Worm (Caenorhabditis elegans): Measurements from ENCODE around the gene F02E11.4.
A peak's percentile ranks its signal among the peaks of the same experiment; 100 is the strongest.

F02E11.4 gene

DNA sequence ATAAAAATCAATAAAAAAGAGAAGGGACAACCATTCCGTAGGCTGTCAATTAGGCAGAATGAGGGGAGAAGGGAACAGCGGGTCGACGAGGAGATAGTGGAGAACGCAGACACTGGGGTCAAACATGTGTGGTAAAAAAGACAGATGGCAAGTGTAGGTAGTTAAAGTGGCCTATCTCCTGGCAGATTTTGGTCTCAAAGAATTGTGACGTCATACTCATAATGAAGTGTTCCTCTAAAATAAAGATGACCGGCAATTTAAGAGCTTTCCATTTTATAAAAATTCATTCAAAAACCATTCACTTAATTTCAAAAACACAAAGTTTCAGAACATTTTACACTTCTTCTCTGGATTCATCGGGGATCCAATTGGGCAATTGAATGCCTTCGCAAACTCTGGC, 32.4 kb upstream of the F02E11.4 start:
- TF ChIP-seq zip-8 (tag; optimal IDR thresholded peaks at IDR 0.05) = peak; percentile 80
- peak; percentile 60 for TF ChIP-seq cnd-1 (tag; optimal IDR thresholded peaks at IDR 0.05)
- TF ChIP-seq lin-32 (GFP tag; optimal IDR thresholded peaks at IDR 0.05) = peak; percentile 44

ce11 chrII:3303582-3303981, 26.0 kb upstream of the F02E11.4 start:
- TF ChIP-seq unc-120 (tag; optimal IDR thresholded peaks at IDR 0.05; ENCODE audit: poor library complexity, severe bottlenecking) (no peak), ham-2 (GFP tag; optimal IDR thresholded peaks at IDR 0.05) (no peak), lin-13 (tag; optimal IDR thresholded peaks at IDR 0.05) (no peak), ces-1 (GFP tag; optimal IDR thresholded peaks at IDR 0.05) (peak; percentile 45), ceh-83 (GFP tag; optimal IDR thresholded peaks at IDR 0.05) (no peak), pha-4 (tag; optimal IDR thresholded peaks at IDR 0.05) (peak; percentile 21), ztf-11 (tag; optimal IDR thresholded peaks at IDR 0.05) (no peak), mls-2 (tag; optimal IDR thresholded peaks at IDR 0.05) (no peak), zip-8 (tag; optimal IDR thresholded peaks at IDR 0.05) (no peak), snpc-4 (tag; optimal IDR thresholded peaks at IDR 0.05) (no peak), mep-1 (tag; optimal IDR thresholded peaks at IDR 0.05) (no peak)

ce11 chrII:3299457-3299856, 21.9 kb upstream of the F02E11.4 start, which contains the start of gene btb-22:
btb-22 (plus strand) TSS chrII:3299757.
- TF ChIP-seq ces-1 (GFP tag; optimal IDR thresholded peaks at IDR 0.05) (no peak), nhr-2 (tag; optimal IDR thresholded peaks at IDR 0.05) (no peak), ceh-43 (GFP tag; optimal IDR thresholded peaks at IDR 0.05) (no peak)

DNA sequence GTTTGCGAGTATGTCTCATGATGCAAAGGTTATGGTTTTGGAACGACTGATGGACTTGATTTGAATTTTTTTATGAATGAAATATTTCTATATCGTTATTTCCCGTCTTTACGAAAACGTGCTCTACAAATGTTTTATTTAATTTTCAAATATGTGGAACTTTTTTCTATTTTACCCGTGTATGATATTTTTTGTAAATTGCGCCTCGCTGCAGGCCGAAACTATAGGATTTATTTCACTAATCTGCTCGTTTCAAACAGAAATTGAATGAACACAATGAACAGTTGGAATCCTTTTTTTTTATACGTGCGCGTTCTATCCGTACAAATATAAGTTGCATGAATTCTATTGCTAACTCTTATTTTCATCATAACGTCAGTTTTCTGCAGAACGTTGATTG, 20.3 kb upstream of the F02E11.4 start, which contains the start of gene btb-18:
Gene btb-18, plus strand, starts transcription at position 301 of the 400 bp plus-strand sequence.
- TF ChIP-seq cnd-1 (tag; optimal IDR thresholded peaks at IDR 0.05) = no peak
- TF ChIP-seq drap-1 (GFP tag; optimal IDR thresholded peaks at IDR 0.05) = no peak
- TF ChIP-seq lin-13 (tag; optimal IDR thresholded peaks at IDR 0.05) = no peak
- TF ChIP-seq lin-32 (GFP tag; optimal IDR thresholded peaks at IDR 0.05) = no peak
- TF ChIP-seq snpc-4 (tag; optimal IDR thresholded peaks at IDR 0.05) = no peak
- no peak for TF ChIP-seq nhr-28 (tag; optimal IDR thresholded peaks at IDR 0.05)
- TF ChIP-seq lsy-2 (tag; optimal IDR thresholded peaks at IDR 0.05) = no peak
- no peak for TF ChIP-seq ces-1 (GFP tag; optimal IDR thresholded peaks at IDR 0.05)
- TF ChIP-seq hlh-1 (tag; optimal IDR thresholded peaks at IDR 0.05) = no peak
- no peak for TF ChIP-seq mep-1 (tag; optimal IDR thresholded peaks at IDR 0.05)
- no peak for TF ChIP-seq ztf-11 (tag; optimal IDR thresholded peaks at IDR 0.05)

- TF ChIP-seq lin-32 (GFP tag; optimal IDR thresholded peaks at IDR 0.05) (no peak), ztf-11 (tag; optimal IDR thresholded peaks at IDR 0.05) (no peak), cnd-1 (tag; optimal IDR thresholded peaks at IDR 0.05) (no peak), nhr-2 (tag; optimal IDR thresholded peaks at IDR 0.05) (no peak), ceh-43 (GFP tag; optimal IDR thresholded peaks at IDR 0.05) (no peak), unc-62 (GFP tag; optimal IDR thresholded peaks at IDR 0.05) (no peak), M03D4.4 (tag; optimal IDR thresholded peaks at IDR 0.05) (no peak), bed-3 (GFP tag; optimal IDR thresholded peaks at IDR 0.05) (no peak), tbx-8 (GFP tag; optimal IDR thresholded peaks at IDR 0.05) (no peak), pha-4 (tag; optimal IDR thresholded peaks at IDR 0.05) (no peak), flh-1 (GFP tag; optimal IDR thresholded peaks at IDR 0.05) (no peak), mls-2 (tag; optimal IDR thresholded peaks at IDR 0.05) (no peak), lsy-2 (tag; optimal IDR thresholded peaks at IDR 0.05) (no peak), unc-39 (tag; optimal IDR thresholded peaks at IDR 0.05) (no peak), ceh-39 (tag; optimal IDR thresholded peaks at IDR 0.05) (no peak), elt-1 (tag; optimal IDR thresholded peaks at IDR 0.05; ENCODE audit: borderline replicate concordance, insufficient read depth) (no peak), lin-13 (tag; optimal IDR thresholded peaks at IDR 0.05) (no peak), ham-2 (GFP tag; optimal IDR thresholded peaks at IDR 0.05) (no peak), snpc-4 (tag; optimal IDR thresholded peaks at IDR 0.05) (no peak), mab-5 (tag; optimal IDR thresholded peaks at IDR 0.05) (no peak)
These were observed 19.1 kb upstream of the F02E11.4 start, which contains the start of gene btb-16 for ce11 chrII:3296644-3297043. btb-16 (plus strand) TSS chrII:3296883.

- no peak for TF ChIP-seq M03D4.4 (tag; optimal IDR thresholded peaks at IDR 0.05)
- no peak for TF ChIP-seq tbx-8 (GFP tag; optimal IDR thresholded peaks at IDR 0.05)
- TF ChIP-seq blmp-1 (tag; optimal IDR thresholded peaks at IDR 0.05) = no peak
- no peak for TF ChIP-seq nhr-76 (tag; optimal IDR thresholded peaks at IDR 0.05)
- TF ChIP-seq pha-4 (tag; optimal IDR thresholded peaks at IDR 0.05) = no peak
- no peak for TF ChIP-seq bed-3 (GFP tag; optimal IDR thresholded peaks at IDR 0.05)
- TF ChIP-seq unc-120 (tag; optimal IDR thresholded peaks at IDR 0.05; ENCODE audit: poor library complexity, severe bottlenecking) = no peak
- TF ChIP-seq cnd-1 (tag; optimal IDR thresholded peaks at IDR 0.05) = no peak
- no peak for TF ChIP-seq drap-1 (GFP tag; optimal IDR thresholded peaks at IDR 0.05)
- TF ChIP-seq flh-1 (GFP tag; optimal IDR thresholded peaks at IDR 0.05) = no peak
- no peak for TF ChIP-seq sem-2 (GFP tag; optimal IDR thresholded peaks at IDR 0.05)
- TF ChIP-seq elt-1 (tag; optimal IDR thresholded peaks at IDR 0.05; ENCODE audit: borderline replicate concordance, insufficient read depth) = no peak
- no peak for TF ChIP-seq sptf-1 (tag; optimal IDR thresholded peaks at IDR 0.05)
- no peak for TF ChIP-seq nhr-2 (tag; optimal IDR thresholded peaks at IDR 0.05)
- no peak for TF ChIP-seq ham-2 (GFP tag; optimal IDR thresholded peaks at IDR 0.05)
- TF ChIP-seq mep-1 (tag; optimal IDR thresholded peaks at IDR 0.05) = no peak
These were observed 17.6 kb upstream of the F02E11.4 start, which contains the start of gene btb-17 for ce11 chrII:3295193-3295592. btb-17 (plus strand) TSS chrII:3295405.

Measured in whole organism, mixed stage, embryonic.